Worm (Caenorhabditis elegans): ENCODE results near the gene rps-25.

DNA sequence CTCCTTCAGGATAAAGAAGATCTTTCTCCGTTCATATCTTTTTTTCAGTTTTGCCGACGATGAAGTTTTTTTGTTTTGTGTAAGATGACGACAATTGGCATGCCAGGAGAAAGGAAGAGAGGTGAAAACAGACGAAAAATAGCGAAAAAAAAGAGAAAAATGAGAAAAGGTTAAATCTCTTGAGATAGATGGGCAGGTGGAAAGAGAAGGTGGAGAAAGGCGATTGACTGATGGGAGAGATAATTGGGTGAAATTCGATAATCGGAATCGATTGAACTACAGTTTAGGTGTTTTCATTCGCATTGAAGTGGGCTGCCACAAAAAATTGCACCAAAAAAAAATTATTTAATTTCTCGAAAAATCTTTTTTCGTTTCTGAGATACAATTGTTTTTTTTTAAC, 6.8 kb downstream of the rps-25 start:
- TF ChIP-seq alr-1 (tag; optimal IDR thresholded peaks at IDR 0.05), result no peak
- no peak for TF ChIP-seq nhr-11 (tag; optimal IDR thresholded peaks at IDR 0.05)
- no peak for TF ChIP-seq elt-1 (tag; optimal IDR thresholded peaks at IDR 0.05)
- TF ChIP-seq mab-5 (tag; optimal IDR thresholded peaks at IDR 0.05), result no peak
- TF ChIP-seq ztf-11 (tag; optimal IDR thresholded peaks at IDR 0.05), result no peak
- peak; percentile 23 for TF ChIP-seq nhr-25 (tag; optimal IDR thresholded peaks at IDR 0.05)
- TF ChIP-seq unc-39 (tag; optimal IDR thresholded peaks at IDR 0.05), result no peak
- no peak for TF ChIP-seq lin-39 (tag; optimal IDR thresholded peaks at IDR 0.05)
- peak; percentile 2 for TF ChIP-seq sma-9 (GFP tag; optimal IDR thresholded peaks at IDR 0.05)
- TF ChIP-seq sma-9 (tag; optimal IDR thresholded peaks at IDR 0.05), result no peak
- no peak for TF ChIP-seq ceh-16 (tag; optimal IDR thresholded peaks at IDR 0.05)
- no peak for TF ChIP-seq nhr-6 (tag; optimal IDR thresholded peaks at IDR 0.05)
- TF ChIP-seq snpc-4 (tag; optimal IDR thresholded peaks at IDR 0.05), result no peak
- no peak for TF ChIP-seq egl-27 (tag; optimal IDR thresholded peaks at IDR 0.05)

All from whole organism, L2 larva.